Fruit fly (Drosophila melanogaster) whole organism: ENCODE results near the gene Syn.

ENCODE experiments used
- CG8478 ChIP-seq: fragments of >200 bp; optimal IDR thresholded peaks from 2 replicates; lab custom pipeline; 2018; ENCODE audit warnings: inconsistent platforms
- Dll ChIP-seq: fragments of >200 bp; optimal IDR thresholded peaks from 2 replicates; lab custom pipeline; 2017
- EcR ChIP-seq, 2 experiments: fragments of >200 bp; optimal IDR thresholded peaks; 2 replicates each; lab custom pipeline; 2017; ENCODE audit warnings: missing biosample characterization in 2 of 2, missing genetic modification characterization in 2 of 2, missing genetic modification reagents in 2 of 2
- pan ChIP-seq: fragments of >200 bp; optimal IDR thresholded peaks from 2 replicates; lab custom pipeline; 2017
- psq ChIP-seq: fragments of >200 bp; optimal IDR thresholded peaks from 2 replicates; lab custom pipeline; 2017
- usp ChIP-seq: fragments of >200 bp; optimal IDR thresholded peaks from 2 replicates; lab custom pipeline; 2017; ENCODE audit warnings: missing biosample characterization, missing genetic modification characterization, mixed read lengths

DNA sequence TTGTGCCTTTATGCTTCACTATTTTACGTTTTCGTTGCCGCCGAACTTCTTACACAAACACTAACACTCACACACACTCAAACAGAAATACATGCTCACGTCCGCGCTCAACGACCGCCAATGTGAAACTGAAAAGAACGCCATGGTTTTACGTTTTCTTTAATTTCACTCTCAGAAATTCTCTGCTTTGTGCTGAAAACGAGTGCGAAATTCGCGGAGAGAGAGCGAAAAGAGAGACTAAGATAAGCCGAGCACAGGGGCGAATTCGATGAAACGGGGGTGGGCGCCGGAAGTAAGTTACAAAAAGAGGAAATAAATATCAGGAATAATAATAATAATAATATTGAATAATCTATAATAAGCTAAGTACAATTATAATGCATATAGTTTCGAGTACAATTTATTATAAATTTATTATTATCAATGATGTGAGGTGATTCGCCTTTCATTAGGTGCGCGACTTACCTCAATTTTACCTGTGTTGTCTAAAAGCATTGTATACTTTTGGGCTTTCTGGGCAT, 20.1 kb upstream of the Syn start, which contains the start of gene Best1:
- TF ChIP-seq psq (no peak), pan (lab: Kevin White, UChicago) (no peak), usp (GFP tag; lab: Kevin White, UChicago) (no peak), CG8478 (lab: Kevin White, UChicago) (no peak), Dll (no peak), EcR (GFP tag; optimal IDR thresholded peaks at IDR 0.05; lab: Kevin White, UChicago) (no peak)
